Fruit fly (Drosophila melanogaster): Measurements from ENCODE around the gene CG10591.

Gene CG10591

dm6 chr3L:5583295-5583707 lies 16.2 kb downstream of the CG10591 start (continued):
- TF ChIP-seq wor (GFP tag; IDR thresholded peaks at IDR 0.05) (peak; percentile 82), CG8089 (GFP tag; optimal IDR thresholded peaks at IDR 0.05) (peak; percentile 64), Dip3 (GFP tag; optimal IDR thresholded peaks at IDR 0.05) (peak; percentile 88), Hr51 (GFP tag; optimal IDR thresholded peaks at IDR 0.05) (peak in 1 of 2 experiments; percentile 83), croc (GFP tag; conservative IDR thresholded peaks at IDR 0.05) (peak; percentile 80), CG10321 (GFP tag; IDR thresholded peaks at IDR 0.05) (peak; percentile 37; the same call in 1 of the 2 replicates), CG7271 (tag; optimal IDR thresholded peaks at IDR 0.05) (peak; percentile 69), p53 (GFP tag; optimal IDR thresholded peaks at IDR 0.05) (peak; percentile 52)

DNA sequence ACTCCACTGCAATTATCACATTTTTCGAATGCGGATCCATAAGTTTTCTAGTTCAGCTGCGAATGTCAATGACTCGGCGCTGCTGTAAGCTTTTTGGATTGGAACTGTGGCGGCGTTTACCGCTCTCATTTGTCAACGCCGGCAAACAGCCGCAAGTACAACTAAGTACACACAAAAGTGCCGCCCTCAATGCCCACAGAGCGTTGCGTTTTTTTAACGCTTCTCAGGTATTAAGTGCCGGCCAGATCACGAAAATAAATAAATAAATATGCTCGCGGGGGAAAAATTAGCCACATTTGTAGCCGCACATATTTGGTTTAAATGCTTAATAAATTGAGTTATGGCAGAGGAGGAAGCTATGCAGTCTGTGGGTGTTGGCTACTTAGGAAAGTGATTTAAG lies 17.9 kb downstream of the CG10591 start:
- TF ChIP-seq prd (optimal IDR thresholded peaks at IDR 0.05) (no peak), prd (GFP tag; IDR thresholded peaks at IDR 0.05) (0 out of 3 replicates have a peak, but pooled peaks have one; percentile 9), sqz (GFP tag; optimal IDR thresholded peaks at IDR 0.05) (peak; percentile 7), D19B (GFP tag; optimal IDR thresholded peaks at IDR 0.05) (no peak), CG14441 (GFP tag; IDR thresholded peaks at IDR 0.05) (0 out of 2 replicates have a peak, but pooled peaks have one; percentile 9), CG17328 (GFP tag; IDR thresholded peaks at IDR 0.05) (0 out of 2 replicates have a peak, but pooled peaks have one; percentile 25), CG11247 (GFP tag; IDR thresholded peaks at IDR 0.05) (0 out of 2 replicates have a peak, but pooled peaks have one; percentile 23), otp (GFP tag; IDR thresholded peaks at IDR 0.05) (0 out of 3 replicates have a peak, but pooled peaks have one; percentile 55), sens (GFP tag) (peak; percentile 33), Fer3 (tag; optimal IDR thresholded peaks at IDR 0.05) (no peak), Med (GFP tag) (peak; percentile 74)

DNA sequence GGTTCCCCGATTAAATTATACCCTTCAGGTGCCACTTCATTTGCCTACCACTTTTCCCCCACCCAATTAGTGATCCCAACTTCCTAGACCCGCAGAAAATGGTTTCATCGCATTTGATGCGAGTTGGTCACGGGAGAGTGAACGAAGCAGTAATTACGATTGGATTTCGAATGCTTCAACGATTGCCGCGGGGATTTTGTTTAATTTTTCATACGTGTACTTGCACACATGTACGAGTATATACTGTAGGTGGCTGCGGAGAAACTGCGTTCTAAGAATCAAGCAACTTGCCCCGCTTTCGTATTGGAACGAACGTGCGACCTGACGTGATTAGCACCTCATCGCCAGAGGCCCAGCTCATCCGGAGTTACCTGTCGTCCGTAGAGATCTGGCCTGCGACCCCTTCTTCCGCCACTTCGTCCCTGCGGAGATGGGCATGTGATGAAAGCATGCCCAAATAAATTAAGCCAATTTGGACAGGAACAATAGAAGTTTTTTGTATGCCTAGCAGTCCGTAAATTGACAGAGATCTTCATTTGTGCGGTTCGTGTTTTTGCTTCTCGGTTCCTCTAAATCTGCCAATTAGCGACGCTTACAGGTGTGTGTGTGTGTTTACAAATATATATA lies 18.9 kb downstream of the CG10591 start:
- TF ChIP-seq emc (GFP tag; optimal IDR thresholded peaks at IDR 0.05), result no peak
- TF ChIP-seq CG4424 (GFP tag; optimal IDR thresholded peaks at IDR 0.05), result no peak
- TF ChIP-seq CG17612 (GFP tag; IDR thresholded peaks at IDR 0.05), result no peak
- no peak for TF ChIP-seq CG1529 (GFP tag; optimal IDR thresholded peaks at IDR 0.05)
- TF ChIP-seq Dp (GFP tag; optimal IDR thresholded peaks at IDR 0.05), result no peak
- no peak for TF ChIP-seq CG11560 (tag; IDR thresholded peaks at IDR 0.05)
- TF ChIP-seq HLH3B (GFP tag; IDR thresholded peaks at IDR 0.05), result 0 out of 2 replicates have a peak, but pooled peaks have one; percentile 7
- 0 out of 3 replicates have a peak, but pooled peaks have one; percentile 10 for TF ChIP-seq CG6175 (GFP tag; IDR thresholded peaks at IDR 0.05)
- TF ChIP-seq CG7987 (GFP tag; optimal IDR thresholded peaks at IDR 0.05), result peak; percentile 2
- no peak for TF ChIP-seq CG6854 (GFP tag; optimal IDR thresholded peaks at IDR 0.05)
- no peak for TF ChIP-seq CG6683 (GFP tag; optimal IDR thresholded peaks at IDR 0.05)
- 0 out of 3 replicates have a peak, but pooled peaks have one; percentile 23 for TF ChIP-seq ci (GFP tag; IDR thresholded peaks at IDR 0.05)
- TF ChIP-seq otp (GFP tag; IDR thresholded peaks at IDR 0.05), result peak; percentile 61; the same call in 2 of the 3 replicates
- no peak for TF ChIP-seq CG34224 (GFP tag; IDR thresholded peaks at IDR 0.05; ENCODE audit: partially characterized antibody)
- no peak for TF ChIP-seq wdn (GFP tag; IDR thresholded peaks at IDR 0.05)
- 0 out of 2 replicates have a peak, but pooled peaks have one; percentile 23 for TF ChIP-seq sob (GFP tag; IDR thresholded peaks at IDR 0.05)
- TF ChIP-seq Antp (GFP tag; optimal IDR thresholded peaks at IDR 0.05), result no peak
- TF ChIP-seq gfzf (GFP tag; optimal IDR thresholded peaks at IDR 0.05), result no peak
- TF ChIP-seq CG11695 (GFP tag; IDR thresholded peaks at IDR 0.05), result no peak
- TF ChIP-seq Gsc (GFP tag; IDR thresholded peaks at IDR 0.05), result no peak
- TF ChIP-seq CG18764 (GFP tag; optimal IDR thresholded peaks at IDR 0.05), result no peak
- TF ChIP-seq exex (tag; optimal IDR thresholded peaks at IDR 0.05), result no peak
- no peak for TF ChIP-seq Drgx (GFP tag; IDR thresholded peaks at IDR 0.05)
- TF ChIP-seq CG13894 (tag; optimal IDR thresholded peaks at IDR 0.05), result no peak
- TF ChIP-seq kni (GFP tag; optimal IDR thresholded peaks at IDR 0.05), result no peak
- TF ChIP-seq CG10543 (GFP tag; optimal IDR thresholded peaks at IDR 0.05), result no peak
- TF ChIP-seq CG14965 (GFP tag; optimal IDR thresholded peaks at IDR 0.05; ENCODE audit: borderline replicate concordance), result no peak
- TF ChIP-seq chm (GFP tag; IDR thresholded peaks at IDR 0.05), result no peak
- TF ChIP-seq sd (tag; optimal IDR thresholded peaks at IDR 0.05), result no peak
- no peak for TF ChIP-seq CG4282 (GFP tag; optimal IDR thresholded peaks at IDR 0.05)
